Fruit fly (Drosophila melanogaster): ENCODE results near the gene Cftr.
A peak's percentile ranks its signal among the peaks of the same experiment; 100 is the strongest.

Gene Cftr

dm6 chr3R:24586453-24586886 is 42.8 kb upstream of the Cftr start (continued):
- no peak for TF ChIP-seq MBD-R2 (GFP tag; IDR thresholded peaks at IDR 0.05)
- no peak for TF ChIP-seq tin (GFP tag; optimal IDR thresholded peaks at IDR 0.05)
- no peak for TF ChIP-seq hbn (GFP tag; IDR thresholded peaks at IDR 0.05; ENCODE audit: partially characterized antibody)
- peak; percentile 89 for TF ChIP-seq psq (GFP tag; optimal IDR thresholded peaks at IDR 0.05)
- TF ChIP-seq CG6654 (GFP tag; optimal IDR thresholded peaks at IDR 0.05): no peak
- TF ChIP-seq gfzf (GFP tag; optimal IDR thresholded peaks at IDR 0.05): peak; percentile 31
- TF ChIP-seq Sox102F (GFP tag; optimal IDR thresholded peaks at IDR 0.05): no peak
- no peak for TF ChIP-seq CG3726 (GFP tag; IDR thresholded peaks at IDR 0.05)
- TF ChIP-seq bsh (GFP tag; optimal IDR thresholded peaks at IDR 0.05): no peak
- TF ChIP-seq CG4820 (GFP tag; optimal IDR thresholded peaks at IDR 0.05): no peak
- peak; percentile 10 for TF ChIP-seq B-H2 (GFP tag; optimal IDR thresholded peaks at IDR 0.05)
- no peak for TF ChIP-seq CG3065 (GFP tag; optimal IDR thresholded peaks at IDR 0.05)
- no peak for TF ChIP-seq Atf3 (GFP tag; optimal IDR thresholded peaks at IDR 0.05)
- TF ChIP-seq CG30020 (tag; optimal IDR thresholded peaks at IDR 0.05): no peak
- no peak for TF ChIP-seq gcm (GFP tag; optimal IDR thresholded peaks at IDR 0.05)
- peak; percentile 73 for TF ChIP-seq Myb (GFP tag; optimal IDR thresholded peaks at IDR 0.05)
- TF ChIP-seq Ptx1 (GFP tag; IDR thresholded peaks at IDR 0.05): no peak
- TF ChIP-seq croc (GFP tag; conservative IDR thresholded peaks at IDR 0.05): no peak
- no peak for TF ChIP-seq Drgx (GFP tag; IDR thresholded peaks at IDR 0.05)
- TF ChIP-seq Chrac-16 (GFP tag; optimal IDR thresholded peaks at IDR 0.05): no peak
- TF ChIP-seq Dad (GFP tag; optimal IDR thresholded peaks at IDR 0.05): no peak
- peak; percentile 53 for TF ChIP-seq caup (GFP tag; optimal IDR thresholded peaks at IDR 0.05; ENCODE audit: severe bottlenecking)
- no peak for TF ChIP-seq CG6272 (GFP tag; IDR thresholded peaks at IDR 0.05)
- TF ChIP-seq ssp (GFP tag; IDR thresholded peaks at IDR 0.05): no peak
- no peak for TF ChIP-seq br (optimal IDR thresholded peaks at IDR 0.05)
- no peak for TF ChIP-seq TFAM (GFP tag; optimal IDR thresholded peaks at IDR 0.05)
- no peak for TF ChIP-seq Camta (GFP tag; optimal IDR thresholded peaks at IDR 0.05)
- no peak for TF ChIP-seq so (GFP tag; IDR thresholded peaks at IDR 0.05)
- TF ChIP-seq Hr51 (GFP tag; optimal IDR thresholded peaks at IDR 0.05): peak in 1 of 2 experiments; percentile 4
- peak; percentile 40 for TF ChIP-seq twi (tag; optimal IDR thresholded peaks at IDR 0.05)
- no peak for TF ChIP-seq CG4730 (GFP tag; IDR thresholded peaks at IDR 0.05)
- TF ChIP-seq rib (GFP tag; IDR thresholded peaks at IDR 0.05): no peak
- peak; percentile 20 for TF ChIP-seq cg (GFP tag; optimal IDR thresholded peaks at IDR 0.05)
- no peak for TF ChIP-seq slp2 (GFP tag; optimal IDR thresholded peaks at IDR 0.05)
- peak in 1 of 2 experiments; percentile 31 for TF ChIP-seq tll (GFP tag; optimal IDR thresholded peaks at IDR 0.05)
- TF ChIP-seq CG1647 (GFP tag; optimal IDR thresholded peaks at IDR 0.05): no peak
- TF ChIP-seq Spps (tag; optimal IDR thresholded peaks at IDR 0.05): no peak
- no peak for TF ChIP-seq CG17361 (GFP tag; IDR thresholded peaks at IDR 0.05)
- TF ChIP-seq gro (GFP tag; optimal IDR thresholded peaks at IDR 0.05): peak; percentile 83
- TF ChIP-seq CoRest (tag; optimal IDR thresholded peaks at IDR 0.05): peak; percentile 46
- peak; percentile 14 for TF ChIP-seq CG33557 (GFP tag; optimal IDR thresholded peaks at IDR 0.05)
- peak; percentile 35 for TF ChIP-seq CG10147 (GFP tag; optimal IDR thresholded peaks at IDR 0.05)
- TF ChIP-seq az2 (GFP tag; optimal IDR thresholded peaks at IDR 0.05): no peak
- TF ChIP-seq CG7786 (GFP tag; optimal IDR thresholded peaks at IDR 0.05): no peak
- peak; percentile 84 for TF ChIP-seq abd-A (tag; optimal IDR thresholded peaks at IDR 0.05)
- no peak for TF ChIP-seq gem (tag; optimal IDR thresholded peaks at IDR 0.05)
- TF ChIP-seq cwo (GFP tag; optimal IDR thresholded peaks at IDR 0.05): peak; percentile 52
- TF ChIP-seq sc (optimal IDR thresholded peaks at IDR 0.05): no peak
- no peak for TF ChIP-seq sc (GFP tag; optimal IDR thresholded peaks at IDR 0.05)
- no peak for TF ChIP-seq insv (GFP tag; optimal IDR thresholded peaks at IDR 0.05)
- TF ChIP-seq pfk (GFP tag; optimal IDR thresholded peaks at IDR 0.05): peak; percentile 75
- TF ChIP-seq Dbx (GFP tag; IDR thresholded peaks at IDR 0.05): no peak
